Fruit fly (Drosophila melanogaster) whole organism, embryonic: Measurements from ENCODE around the gene prt.

Source experiments
- B-H2 ChIP-seq: fragments of 200-800 bp; sonication (Bioruptor generic); optimal IDR thresholded peaks from 2 replicates; lab custom pipeline; 2018; ENCODE audit warnings: missing biosample characterization, mild to moderate bottlenecking, missing genetic modification characterization
- Blimp-1 ChIP-seq: fragments of 200-800 bp; sonication (Bioruptor generic); optimal IDR thresholded peaks from 3 replicates; lab custom pipeline; 2018; ENCODE audit warnings: missing biosample characterization, missing genetic modification characterization, mild to moderate bottlenecking, moderate library complexity, missing genetic modification reagents
- CG11723 ChIP-seq: fragments of 200-800 bp; sonication (Bioruptor generic); optimal IDR thresholded peaks from 2 replicates; lab custom pipeline; 2017; ENCODE audit warnings: missing biosample characterization, mild to moderate bottlenecking, missing genetic modification characterization
- CG12769 ChIP-seq: fragments of 200-800 bp; sonication (Bioruptor generic); optimal IDR thresholded peaks from 2 replicates; lab custom pipeline; 2019; ENCODE audit warnings: missing biosample characterization, mild to moderate bottlenecking, missing genetic modification characterization, moderate library complexity
- CG15696 ChIP-seq: fragments of 200-800 bp; sonication (Bioruptor generic); optimal IDR thresholded peaks from 2 replicates; lab custom pipeline; 2019; ENCODE audit warnings: missing biosample characterization, mild to moderate bottlenecking, missing genetic modification characterization, moderate library complexity
- CG2199 ChIP-seq: fragments of 200-800 bp; sonication (Bioruptor generic); IDR thresholded peaks from 3 replicates; pipeline ENCODE4 v1.3.6; 2022; ENCODE audit warnings: missing biosample characterization, missing genetic modification characterization
- CG30020 ChIP-seq: fragments of 200-800 bp; optimal IDR thresholded peaks from 2 replicates; lab custom pipeline; 2019; ENCODE audit warnings: missing biosample characterization, mild to moderate bottlenecking, missing genetic modification characterization, moderate library complexity
- CG30431 ChIP-seq: fragments of 200-800 bp; sonication (Bioruptor generic); optimal IDR thresholded peaks from 2 replicates; lab custom pipeline; 2017; ENCODE audit warnings: missing biosample characterization, missing genetic modification characterization
- CG3163 ChIP-seq: fragments of 200-800 bp; sonication (Bioruptor generic); optimal IDR thresholded peaks from 3 replicates; lab custom pipeline; 2016; ENCODE audit warnings: missing biosample characterization, missing genetic modification characterization
- CG4854 ChIP-seq: fragments of 200-800 bp; sonication (Bioruptor generic); optimal IDR thresholded peaks from 2 replicates; lab custom pipeline; 2016; ENCODE audit warnings: missing biosample characterization, missing genetic modification characterization, inconsistent platforms
- CG7987 ChIP-seq: fragments of 200-800 bp; sonication (Bioruptor generic); optimal IDR thresholded peaks from 2 replicates; lab custom pipeline; 2018; ENCODE audit warnings: missing biosample characterization, mild to moderate bottlenecking, missing genetic modification characterization, moderate library complexity
- CG8359 ChIP-seq: fragments of 200-800 bp; sonication (Bioruptor generic); optimal IDR thresholded peaks from 2 replicates; lab custom pipeline; 2017; ENCODE audit warnings: missing biosample characterization, mild to moderate bottlenecking, missing genetic modification characterization, borderline replicate concordance
- CG9215 ChIP-seq: fragments of 200-800 bp; sonication (Bioruptor generic); IDR thresholded peaks from 2 replicates; pipeline ENCODE4 v1.3.6; 2022; ENCODE audit warnings: missing biosample characterization, missing genetic modification characterization
- Deaf1 ChIP-seq: fragments of 200-800 bp; optimal IDR thresholded peaks from 3 replicates; lab custom pipeline; 2019; ENCODE audit warnings: missing biosample characterization, mild to moderate bottlenecking, missing genetic modification characterization, moderate library complexity
- E2f2 ChIP-seq: fragments of 200-800 bp; sonication (Bioruptor generic); IDR thresholded peaks from 2 replicates; pipeline ENCODE4 v1.3.6; 2022; ENCODE audit warnings: missing biosample characterization, missing genetic modification characterization
- Elba2 ChIP-seq: fragments of 200-800 bp; sonication (Bioruptor generic); optimal IDR thresholded peaks from 3 replicates; lab custom pipeline; 2016; ENCODE audit warnings: missing biosample characterization, missing genetic modification characterization
- Med ChIP-seq: fragments of 200-800 bp; sonication (Bioruptor generic); peaks from one replicate; lab custom pipeline; 2016; ENCODE audit warnings: missing biosample characterization, missing genetic modification characterization, mild to moderate bottlenecking, inconsistent platforms, moderate library complexity
- Oli ChIP-seq: fragments of 200-800 bp; sonication (Bioruptor generic); optimal IDR thresholded peaks from 2 replicates; lab custom pipeline; 2018; ENCODE audit warnings: missing biosample characterization, mild to moderate bottlenecking, missing genetic modification characterization, moderate library complexity
- Pdp1 ChIP-seq, 2 experiments: fragments of 200-800 bp; sonication (Bioruptor generic); optimal IDR thresholded peaks; 3 replicates each; lab custom pipeline; 2016; ENCODE audit warnings: missing biosample characterization in 2 of 2, missing genetic modification characterization in 2 of 2, mild to moderate bottlenecking in 1 of 2, moderate library complexity in 1 of 2
- Poxn ChIP-seq: fragments of 200-800 bp; sonication (Bioruptor generic); IDR thresholded peaks from 2 replicates; pipeline ENCODE4 v1.3.6; 2022; ENCODE audit warnings: missing biosample characterization, missing genetic modification characterization
- Sin3A ChIP-seq: fragments of >200 bp; optimal IDR thresholded peaks from 2 replicates; lab custom pipeline; 2018
- Sox102F ChIP-seq: fragments of 200-800 bp; sonication (Bioruptor generic); optimal IDR thresholded peaks from 2 replicates; lab custom pipeline; 2018; ENCODE audit warnings: missing biosample characterization, mild to moderate bottlenecking, missing genetic modification characterization, moderate library complexity
- Stat92E ChIP-seq, 3 experiments: fragments of >200 bp in 2 of 3; fragments of 200-800 bp in 1 of 3; sonication (Bioruptor generic) in 1 of 3; optimal IDR thresholded peaks; 2 replicates each; lab custom pipeline; 2017 to 2019; ENCODE audit warnings: missing biosample characterization in 3 of 3, missing genetic modification characterization in 3 of 3, mild to moderate bottlenecking in 1 of 3, moderate library complexity in 1 of 3
- bab2 ChIP-seq: fragments of 200-800 bp; sonication (Bioruptor generic); optimal IDR thresholded peaks from 2 replicates; lab custom pipeline; 2016; ENCODE audit warnings: missing biosample characterization, missing genetic modification characterization
- esg ChIP-seq: fragments of 200-800 bp; sonication (Bioruptor generic); conservative IDR thresholded peaks from 2 replicates; pipeline ENCODE4 v1.3.6; 2022; ENCODE audit warnings: missing biosample characterization, missing genetic modification characterization
- gce ChIP-seq: fragments of 200-800 bp; sonication (Bioruptor generic); IDR thresholded peaks from 3 replicates; pipeline ENCODE4 v1.3.6; 2022; ENCODE audit warnings: missing biosample characterization, missing genetic modification characterization
- gem ChIP-seq: fragments of 200-800 bp; sonication (Bioruptor generic); optimal IDR thresholded peaks from 2 replicates; lab custom pipeline; 2019; ENCODE audit warnings: missing biosample characterization, mild to moderate bottlenecking, missing genetic modification characterization, moderate library complexity
- gfzf ChIP-seq: fragments of 200-800 bp; sonication (Bioruptor generic); optimal IDR thresholded peaks from 2 replicates; lab custom pipeline; 2016; ENCODE audit warnings: missing biosample characterization, mild to moderate bottlenecking, missing genetic modification characterization, moderate library complexity
- insv ChIP-seq, 2 experiments: fragments of 200-800 bp; sonication (Bioruptor generic); optimal IDR thresholded peaks; 3 replicates each; lab custom pipeline; 2016 to 2018; ENCODE audit warnings: missing biosample characterization in 2 of 2, missing genetic modification characterization in 2 of 2
- kah ChIP-seq: fragments of 200-800 bp; sonication (Bioruptor generic); optimal IDR thresholded peaks from 2 replicates; lab custom pipeline; 2018; ENCODE audit warnings: missing biosample characterization, mild to moderate bottlenecking, missing genetic modification characterization
- knrl ChIP-seq: fragments of 200-800 bp; sonication (Bioruptor generic); IDR thresholded peaks from 3 replicates; pipeline ENCODE4 v1.3.6; 2022; ENCODE audit warnings: missing biosample characterization, missing genetic modification characterization; ENCODE audit not compliant: partially characterized antibody
- maf-S ChIP-seq: fragments of 200-800 bp; sonication (Bioruptor generic); optimal IDR thresholded peaks from 2 replicates; lab custom pipeline; 2016; ENCODE audit warnings: missing biosample characterization, missing genetic modification characterization
- nerfin-1 ChIP-seq: fragments of 200-800 bp; sonication (Bioruptor generic); optimal IDR thresholded peaks from 3 replicates; lab custom pipeline; 2019; ENCODE audit warnings: missing biosample characterization, mild to moderate bottlenecking, missing genetic modification characterization, moderate library complexity
- pum ChIP-seq: fragments of 200-800 bp; sonication (Bioruptor generic); optimal IDR thresholded peaks from 2 replicates; lab custom pipeline; 2016; ENCODE audit warnings: missing biosample characterization, missing genetic modification characterization
- ranshi ChIP-seq: fragments of 200-800 bp; sonication (Bioruptor generic); IDR thresholded peaks from 2 replicates; pipeline ENCODE4 v1.3.6; 2022; ENCODE audit warnings: missing biosample characterization, missing genetic modification characterization
- sob ChIP-seq: fragments of 200-800 bp; sonication (Bioruptor generic); IDR thresholded peaks from 2 replicates; pipeline ENCODE4 v1.3.6; 2022; ENCODE audit warnings: missing biosample characterization, missing genetic modification characterization
- ttk ChIP-seq: fragments of 200-800 bp; sonication (Bioruptor generic); IDR thresholded peaks from 2 replicates; pipeline ENCODE4 v2.1.2; 2022; ENCODE audit warnings: missing biosample characterization, missing genetic modification characterization
- zen ChIP-seq: fragments of 200-800 bp; sonication (Bioruptor generic); optimal IDR thresholded peaks from 3 replicates; lab custom pipeline; 2018; ENCODE audit warnings: missing biosample characterization, mild to moderate bottlenecking, missing genetic modification characterization, moderate library complexity
- zfh1 ChIP-seq: fragments of 200-800 bp; sonication (Bioruptor generic); IDR thresholded peaks from 3 replicates; pipeline ENCODE4 v1.3.6; 2022; ENCODE audit warnings: missing biosample characterization, missing genetic modification characterization

prt gene

dm6 chr3R:23734573-23735404 lies 36.0 kb upstream of the prt start (continued):
- TF ChIP-seq CG4854 (GFP tag; lab: Kevin White, UChicago): no peak
- no peak for TF ChIP-seq CG7987 (GFP tag; lab: Kevin White, UChicago)
- peak; percentile 48 for TF ChIP-seq Sox102F (GFP tag; lab: Kevin White, UChicago)
- peak; percentile 92 for TF ChIP-seq Blimp-1 (GFP tag; lab: Kevin White, UChicago)
- peak; percentile 27 for TF ChIP-seq Oli
- no peak for TF ChIP-seq Sin3A
- no peak for TF ChIP-seq nerfin-1
- TF ChIP-seq zfh1: peak; percentile 39; the same call in 1 of the 3 replicates
- TF ChIP-seq, all 482 proteins: peak for 42

DNA sequence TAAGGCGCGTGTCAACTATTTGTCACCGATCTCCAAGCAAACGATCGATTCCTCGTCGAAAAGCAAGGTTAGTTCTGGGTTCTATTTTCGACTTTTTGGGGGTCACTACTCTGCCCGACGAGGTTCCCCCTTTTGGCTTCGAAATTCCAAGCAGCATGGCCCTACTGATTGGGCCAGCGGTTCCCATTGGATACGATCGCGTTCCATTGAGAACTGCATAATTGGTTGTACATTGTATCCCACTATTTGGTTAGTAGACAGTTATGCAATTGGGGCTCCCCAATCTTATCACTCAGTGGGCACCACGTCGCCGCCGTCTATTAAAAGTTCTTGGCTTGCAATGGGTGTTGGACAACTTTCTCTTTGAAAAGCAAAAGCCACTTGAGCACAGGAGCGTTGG lies 34.9 kb upstream of the prt start:
- TF ChIP-seq kah (GFP tag; lab: Kevin White, UChicago) (no peak), B-H2 (GFP tag; lab: Kevin White, UChicago) (no peak), gem (tag; lab: Kevin White, UChicago) (no peak), CG30431 (GFP tag; lab: Kevin White, UChicago) (no peak), zen (tag; lab: Kevin White, UChicago) (no peak), gfzf (GFP tag; lab: Kevin White, UChicago) (no peak), CG3163 (no peak), Stat92E (GFP tag; optimal IDR thresholded peaks at IDR 0.05; lab: Kevin White, UChicago) (no peak), knrl (GFP tag; lab: Robert Waterston, UW) (no peak), pum (no peak), Deaf1 (tag; lab: Kevin White, UChicago) (no peak), Elba2 (GFP tag; lab: Kevin White, UChicago) (peak; percentile 51), Blimp-1 (GFP tag; lab: Kevin White, UChicago) (peak; percentile 68), CG9215 (GFP tag; lab: Robert Waterston, UW) (no peak), CG30020 (tag; lab: Kevin White, UChicago) (no peak), CG8359 (peak; percentile 16), maf-S (GFP tag; lab: Kevin White, UChicago) (no peak), ranshi (no peak), gce (peak; percentile 32; the same call in 1 of the 3 replicates), Med (peak; percentile 18), CG2199 (0 out of 3 replicates have a peak, but pooled peaks have one; percentile 22), CG15696 (tag; lab: Kevin White, UChicago) (no peak), ttk (GFP tag; lab: Robert Waterston, UW) (no peak), Pdp1 (GFP tag; optimal IDR thresholded peaks at IDR 0.05; lab: Kevin White, UChicago) (peak in 1 of 2 experiments; percentile 91), Poxn (GFP tag; lab: Robert Waterston, UW) (no peak), E2f2 (GFP tag; lab: Robert Waterston, UW) (no peak), bab2 (no peak), esg (GFP tag; lab: Robert Waterston, UW) (no peak), insv (GFP tag; optimal IDR thresholded peaks at IDR 0.05; lab: Kevin White, UChicago) (peak in 1 of 2 experiments; percentile 54), CG11723 (GFP tag; lab: Kevin White, UChicago) (no peak), sob (GFP tag; lab: Robert Waterston, UW) (no peak), CG12769 (tag; lab: Kevin White, UChicago) (peak; percentile 24)
